Fruit fly (Drosophila melanogaster) whole organism, embryonic: ENCODE results near the gene rho-4.
A peak's percentile ranks its signal among the peaks of the same experiment; 100 is the strongest.

Experiments used
- Adf1 ChIP-seq: fragments of 200-800 bp; sonication (Bioruptor generic); IDR thresholded peaks from 2 replicates; pipeline ENCODE4 v1.3.6; 2022; ENCODE audit warnings: missing biosample characterization, missing genetic modification characterization
- CG10267 ChIP-seq: fragments of 200-800 bp; sonication (Bioruptor generic); optimal IDR thresholded peaks from 2 replicates; lab custom pipeline; 2018; ENCODE audit warnings: missing biosample characterization, mild to moderate bottlenecking, missing genetic modification characterization, moderate library complexity
- CG11560 ChIP-seq: fragments of 200-800 bp; sonication (Bioruptor generic); IDR thresholded peaks from 3 replicates; pipeline ENCODE4 v1.3.6; 2022; ENCODE audit warnings: missing biosample characterization, missing genetic modification characterization
- CG12104 ChIP-seq: fragments of 200-800 bp; sonication (Bioruptor generic); optimal IDR thresholded peaks from 3 replicates; lab custom pipeline; 2016; ENCODE audit warnings: missing biosample characterization, missing genetic modification characterization
- CG12942 ChIP-seq: fragments of 200-800 bp; sonication (Bioruptor generic); optimal IDR thresholded peaks from 3 replicates; lab custom pipeline; 2016; ENCODE audit warnings: missing biosample characterization, missing genetic modification characterization
- CG15269 ChIP-seq: fragments of 200-800 bp; sonication (Bioruptor generic); optimal IDR thresholded peaks from 2 replicates; lab custom pipeline; 2018; ENCODE audit warnings: missing biosample characterization, mild to moderate bottlenecking, missing genetic modification characterization, moderate library complexity
- CG16813 ChIP-seq: fragments of 200-800 bp; sonication (Bioruptor generic); IDR thresholded peaks from 3 replicates; pipeline ENCODE4 v1.3.6; 2022; ENCODE audit warnings: missing biosample characterization, missing genetic modification characterization; ENCODE audit not compliant: partially characterized antibody
- CG2120 ChIP-seq: fragments of 200-800 bp; sonication (Bioruptor generic); optimal IDR thresholded peaks from 3 replicates; lab custom pipeline; 2016; ENCODE audit warnings: missing biosample characterization, missing genetic modification characterization
- CG3065 ChIP-seq: fragments of 200-800 bp; sonication (Bioruptor generic); optimal IDR thresholded peaks from 2 replicates; lab custom pipeline; 2016; ENCODE audit warnings: missing biosample characterization, missing genetic modification characterization
- CG31224 ChIP-seq: fragments of 200-800 bp; sonication (Bioruptor generic); IDR thresholded peaks from 2 replicates; pipeline ENCODE4 v1.3.6; 2022; ENCODE audit warnings: missing biosample characterization, missing genetic modification characterization
- CG31388 ChIP-seq: fragments of 200-800 bp; sonication (Bioruptor generic); optimal IDR thresholded peaks from 2 replicates; lab custom pipeline; 2016; ENCODE audit warnings: missing biosample characterization, missing genetic modification characterization
- CG32767 ChIP-seq: fragments of 200-800 bp; sonication (Bioruptor generic); IDR thresholded peaks from 2 replicates; pipeline ENCODE4 v1.3.6; 2022; ENCODE audit warnings: missing biosample characterization, missing genetic modification characterization
- CG33557 ChIP-seq: fragments of 200-800 bp; sonication (Bioruptor generic); optimal IDR thresholded peaks from 2 replicates; lab custom pipeline; 2019; ENCODE audit warnings: missing biosample characterization, mild to moderate bottlenecking, missing genetic modification characterization, moderate library complexity
- CG4424 ChIP-seq: fragments of 200-800 bp; sonication (Bioruptor generic); optimal IDR thresholded peaks from 3 replicates; lab custom pipeline; 2016; ENCODE audit warnings: missing biosample characterization, missing genetic modification characterization
- CG5245 ChIP-seq: fragments of 200-800 bp; sonication (Bioruptor generic); optimal IDR thresholded peaks from 3 replicates; lab custom pipeline; 2016; ENCODE audit warnings: missing biosample characterization, missing genetic modification characterization
- CG6683 ChIP-seq: fragments of 200-800 bp; sonication (Bioruptor generic); optimal IDR thresholded peaks from 2 replicates; lab custom pipeline; 2017; ENCODE audit warnings: missing biosample characterization, mild to moderate bottlenecking, missing genetic modification characterization, missing genetic modification reagents
- CG6791 ChIP-seq: fragments of 200-800 bp; sonication (Bioruptor generic); IDR thresholded peaks from 3 replicates; pipeline ENCODE4 v1.3.6; 2022; ENCODE audit warnings: missing biosample characterization, missing genetic modification characterization; ENCODE audit not compliant: partially characterized antibody
- CG9215 ChIP-seq: fragments of 200-800 bp; sonication (Bioruptor generic); IDR thresholded peaks from 2 replicates; pipeline ENCODE4 v1.3.6; 2022; ENCODE audit warnings: missing biosample characterization, missing genetic modification characterization
- CG9727 ChIP-seq: fragments of 200-800 bp; sonication (Bioruptor generic); optimal IDR thresholded peaks from 3 replicates; lab custom pipeline; 2017; ENCODE audit warnings: missing biosample characterization, mild to moderate bottlenecking, missing genetic modification characterization
- D ChIP-seq, 2 experiments: fragments of 200-800 bp in 1 of 2; fragments of >200 bp in 1 of 2; sonication (Bioruptor generic) in 1 of 2; optimal IDR thresholded peaks; 2 replicates in 1 of 2; 3 replicates in 1 of 2; lab custom pipeline; 2017; ENCODE audit warnings: mild to moderate bottlenecking in 1 of 2, missing biosample characterization in 1 of 2, missing genetic modification characterization in 1 of 2, missing genetic modification reagents in 1 of 2
- Dip2 ChIP-seq: fragments of 200-800 bp; sonication (Bioruptor generic); IDR thresholded peaks from 2 replicates; pipeline ENCODE4 v1.3.6; 2022; ENCODE audit warnings: missing biosample characterization, missing genetic modification characterization
- Ets65A ChIP-seq: fragments of 200-800 bp; sonication (Bioruptor generic); peaks from one replicate; lab custom pipeline; 2016; ENCODE audit warnings: missing biosample characterization, missing genetic modification characterization
- Fer1 ChIP-seq: fragments of 200-800 bp; sonication (Bioruptor generic); optimal IDR thresholded peaks from 2 replicates; lab custom pipeline; 2017; ENCODE audit warnings: missing biosample characterization, mild to moderate bottlenecking, missing genetic modification characterization
- HLH3B ChIP-seq: fragments of 200-800 bp; sonication (Bioruptor generic); IDR thresholded peaks from 2 replicates; pipeline ENCODE4 v1.3.6; 2022; ENCODE audit warnings: missing biosample characterization, missing genetic modification characterization
- Kr ChIP-seq: fragments of 200-800 bp; sonication (Bioruptor generic); optimal IDR thresholded peaks from 2 replicates; lab custom pipeline; 2017; ENCODE audit warnings: missing biosample characterization, mild to moderate bottlenecking, missing genetic modification characterization
- Oaz ChIP-seq: fragments of 200-800 bp; sonication (Bioruptor generic); IDR thresholded peaks from 2 replicates; pipeline ENCODE4 v1.3.6; 2022; ENCODE audit warnings: missing biosample characterization, missing genetic modification characterization
- Poxn ChIP-seq: fragments of 200-800 bp; sonication (Bioruptor generic); IDR thresholded peaks from 2 replicates; pipeline ENCODE4 v1.3.6; 2022; ENCODE audit warnings: missing biosample characterization, missing genetic modification characterization
- Ptx1 ChIP-seq: fragments of 200-800 bp; sonication (Bioruptor generic); IDR thresholded peaks from 2 replicates; pipeline ENCODE4 v1.3.6; 2022; ENCODE audit warnings: missing biosample characterization, missing genetic modification characterization
- Rx ChIP-seq: fragments of 200-800 bp; sonication (Bioruptor generic); IDR thresholded peaks from 2 replicates; pipeline ENCODE4 v1.3.6; 2022; ENCODE audit warnings: missing biosample characterization, missing genetic modification characterization
- Taf1 ChIP-seq: fragments of 200-800 bp; sonication (Bioruptor generic); IDR thresholded peaks from 2 replicates; pipeline ENCODE4 v1.3.6; 2022; ENCODE audit warnings: missing biosample characterization, missing genetic modification characterization
- Tbp ChIP-seq: fragments of >200 bp; optimal IDR thresholded peaks from 2 replicates; lab custom pipeline; 2018; ENCODE audit warnings: missing biosample characterization, missing genetic modification characterization
- ap ChIP-seq: fragments of 200-800 bp; sonication (Bioruptor generic); IDR thresholded peaks from 2 replicates; pipeline ENCODE4 v1.3.6; 2022; ENCODE audit warnings: missing biosample characterization, missing genetic modification characterization
- ato ChIP-seq: fragments of 200-800 bp; sonication (Bioruptor generic); IDR thresholded peaks from 2 replicates; pipeline ENCODE4 v1.3.6; 2022; ENCODE audit warnings: missing biosample characterization, missing genetic modification characterization; ENCODE audit not compliant: partially characterized antibody
- bowl ChIP-seq: fragments of 200-800 bp; sonication (Bioruptor generic); IDR thresholded peaks from 2 replicates; pipeline ENCODE4 v1.3.6; 2022; ENCODE audit warnings: missing biosample characterization, missing genetic modification characterization
- corto ChIP-seq: fragments of 200-800 bp; sonication (Bioruptor generic); optimal IDR thresholded peaks from 2 replicates; lab custom pipeline; 2016; ENCODE audit warnings: missing biosample characterization, mild to moderate bottlenecking, missing genetic modification characterization, moderate library complexity
- dm ChIP-seq: fragments of 200-800 bp; sonication (Bioruptor generic); optimal IDR thresholded peaks from 3 replicates; lab custom pipeline; 2016; ENCODE audit warnings: missing biosample characterization, missing genetic modification characterization
- fu2 ChIP-seq: fragments of 200-800 bp; sonication (Bioruptor generic); optimal IDR thresholded peaks from 2 replicates; lab custom pipeline; 2016; ENCODE audit warnings: missing biosample characterization, missing genetic modification characterization
- gcm ChIP-seq: fragments of 200-800 bp; sonication (Bioruptor generic); optimal IDR thresholded peaks from 2 replicates; lab custom pipeline; 2019; ENCODE audit warnings: missing biosample characterization, mild to moderate bottlenecking, missing genetic modification characterization, moderate library complexity
- hb ChIP-seq: fragments of 200-800 bp; sonication (Bioruptor generic); IDR thresholded peaks from 3 replicates; pipeline ENCODE4 v1.3.6; 2022; ENCODE audit warnings: missing biosample characterization, missing genetic modification characterization; ENCODE audit not compliant: partially characterized antibody
- hbn ChIP-seq: fragments of 200-800 bp; sonication (Bioruptor generic); IDR thresholded peaks from 2 replicates; pipeline ENCODE4 v1.3.6; 2022; ENCODE audit warnings: missing biosample characterization, missing genetic modification characterization; ENCODE audit not compliant: partially characterized antibody
- ind ChIP-seq: fragments of 200-800 bp; sonication (Bioruptor generic); optimal IDR thresholded peaks from 3 replicates; lab custom pipeline; 2016; ENCODE audit warnings: missing biosample characterization, missing genetic modification characterization
- jigr1 ChIP-seq: fragments of 200-800 bp; sonication (Bioruptor generic); IDR thresholded peaks from 3 replicates; pipeline ENCODE4 v1.3.6; 2022; ENCODE audit warnings: missing biosample characterization, missing genetic modification characterization
- lola ChIP-seq, 3 experiments: fragments of >200 bp in 2 of 3; fragments of 200-800 bp in 1 of 3; sonication (Bioruptor generic) in 1 of 3; optimal IDR thresholded peaks; 2 replicates each; lab custom pipeline; 2017 to 2019; ENCODE audit warnings: missing biosample characterization in 3 of 3, missing genetic modification characterization in 3 of 3, mild to moderate bottlenecking in 1 of 3, moderate library complexity in 1 of 3
- oc ChIP-seq: fragments of 200-800 bp; sonication (Bioruptor generic); optimal IDR thresholded peaks from 2 replicates; lab custom pipeline; 2018; ENCODE audit warnings: missing biosample characterization, mild to moderate bottlenecking, missing genetic modification characterization, moderate library complexity
- odd ChIP-seq: fragments of 200-800 bp; sonication (Bioruptor generic); optimal IDR thresholded peaks from 2 replicates; lab custom pipeline; 2017; ENCODE audit warnings: missing biosample characterization, mild to moderate bottlenecking, missing genetic modification characterization
- p53 ChIP-seq: fragments of 200-800 bp; sonication (Bioruptor generic); optimal IDR thresholded peaks from 2 replicates; lab custom pipeline; 2016; ENCODE audit warnings: missing biosample characterization, missing genetic modification characterization
- sim ChIP-seq: fragments of 200-800 bp; sonication (Bioruptor generic); IDR thresholded peaks from 2 replicates; pipeline ENCODE4 v1.3.6; 2022; ENCODE audit warnings: missing biosample characterization, missing genetic modification characterization
- wek ChIP-seq: fragments of 200-800 bp; sonication (Bioruptor generic); optimal IDR thresholded peaks from 3 replicates; lab custom pipeline; 2018; ENCODE audit warnings: missing biosample characterization, mild to moderate bottlenecking, missing genetic modification characterization, moderate library complexity
- zf30C ChIP-seq: fragments of 200-800 bp; sonication (Bioruptor generic); optimal IDR thresholded peaks from 3 replicates; lab custom pipeline; 2018; ENCODE audit warnings: missing biosample characterization, mild to moderate bottlenecking, missing genetic modification characterization

Gene rho-4

dm6 chrX:11622649-11623425 is 23.2 kb downstream of the rho-4 start (continued):
- TF ChIP-seq CG31224 (GFP tag; lab: Robert Waterston, UW), result peak; percentile 66
- TF ChIP-seq Rx (GFP tag; lab: Robert Waterston, UW), result no peak; the same call in 1 of the 2 replicates
- peak; percentile 23 for TF ChIP-seq CG12104 (GFP tag; lab: Kevin White, UChicago)
- TF ChIP-seq CG31388 (GFP tag; lab: Kevin White, UChicago), result no peak
- TF ChIP-seq Fer1 (GFP tag; lab: Kevin White, UChicago), result peak; percentile 80
- TF ChIP-seq ato (GFP tag; lab: Robert Waterston, UW), result no peak
- TF ChIP-seq CG9727, result peak; percentile 62
- TF ChIP-seq HLH3B (GFP tag; lab: Robert Waterston, UW), result peak; percentile 79
- peak; percentile 75 for TF ChIP-seq Taf1 (GFP tag; lab: Robert Waterston, UW)
- TF ChIP-seq fu2 (GFP tag; lab: Kevin White, UChicago), result peak; percentile 61
- TF ChIP-seq wek (GFP tag; lab: Kevin White, UChicago), result peak; percentile 2
- no peak for TF ChIP-seq Tbp (GFP tag; lab: Kevin White, UChicago)
- TF ChIP-seq corto (GFP tag; lab: Kevin White, UChicago), result peak; percentile 85
- TF ChIP-seq CG6791, result no peak
- TF ChIP-seq sim (GFP tag; lab: Robert Waterston, UW), result peak; percentile 51; the same call in 1 of the 2 replicates
- TF ChIP-seq gcm (GFP tag; lab: Kevin White, UChicago), result peak; percentile 42
- TF ChIP-seq Adf1 (GFP tag; lab: Robert Waterston, UW), result no peak
- TF ChIP-seq D (optimal IDR thresholded peaks at IDR 0.05; lab: Kevin White, UChicago), result no peak
- no peak for TF ChIP-seq D (GFP tag; optimal IDR thresholded peaks at IDR 0.05; lab: Kevin White, UChicago)
- TF ChIP-seq CG15269, result peak; percentile 90
- TF ChIP-seq bowl (GFP tag; lab: Robert Waterston, UW), result peak; percentile 64; the same call in 1 of the 2 replicates
- TF ChIP-seq CG9215 (GFP tag; lab: Robert Waterston, UW), result peak; percentile 57; the same call in 1 of the 2 replicates
- peak; percentile 81 for TF ChIP-seq CG2120 (GFP tag; lab: Kevin White, UChicago)
- no peak for TF ChIP-seq jigr1 (GFP tag; lab: Robert Waterston, UW)
- TF ChIP-seq CG12942 (GFP tag; lab: Kevin White, UChicago), result peak; percentile 53
- no peak for TF ChIP-seq zf30C
- TF ChIP-seq Ets65A (GFP tag; lab: Kevin White, UChicago), result peak; percentile 95
- peak; percentile 11 for TF ChIP-seq oc (tag; lab: Kevin White, UChicago)
- peak; percentile 72 for TF ChIP-seq ind
- TF ChIP-seq odd (GFP tag; lab: Kevin White, UChicago), result peak; percentile 51
- peak; percentile 24; the same call in 1 of the 2 replicates for TF ChIP-seq Poxn (GFP tag; lab: Robert Waterston, UW)
- TF ChIP-seq lola (GFP tag; optimal IDR thresholded peaks at IDR 0.05; lab: Kevin White, UChicago), result no peak
- TF ChIP-seq Ptx1 (GFP tag; lab: Robert Waterston, UW), result peak; percentile 83
- no peak for TF ChIP-seq p53 (GFP tag; lab: Kevin White, UChicago)
- TF ChIP-seq Kr (GFP tag; lab: Kevin White, UChicago), result no peak
- no peak for TF ChIP-seq hbn (GFP tag; lab: Robert Waterston, UW)
- TF ChIP-seq CG16813 (GFP tag; lab: Robert Waterston, UW), result no peak
- TF ChIP-seq hb (GFP tag; lab: Robert Waterston, UW), result no peak
- TF ChIP-seq CG5245 (GFP tag; lab: Kevin White, UChicago), result peak; percentile 23
- no peak for TF ChIP-seq CG6683 (GFP tag; lab: Kevin White, UChicago)
- peak; percentile 12 for TF ChIP-seq dm (GFP tag; lab: Kevin White, UChicago)
- TF ChIP-seq Dip2 (GFP tag; lab: Robert Waterston, UW), result no peak
- peak; percentile 54 for TF ChIP-seq CG32767 (GFP tag; lab: Robert Waterston, UW)
- TF ChIP-seq CG33557 (GFP tag; lab: Kevin White, UChicago), result no peak
- peak; percentile 44 for TF ChIP-seq CG10267 (tag; lab: Kevin White, UChicago)
- no peak for TF ChIP-seq CG3065 (GFP tag; lab: Kevin White, UChicago)
- TF ChIP-seq Oaz (GFP tag; lab: Robert Waterston, UW), result peak; percentile 83
- no peak for TF ChIP-seq CG11560 (tag; lab: Robert Waterston, UW)
- no peak for TF ChIP-seq ap (GFP tag; lab: Robert Waterston, UW)
- TF ChIP-seq CG4424 (GFP tag; lab: Kevin White, UChicago), result peak; percentile 67
